Worm (Caenorhabditis elegans) whole organism, mixed stage, embryonic: ENCODE data around the gene nfyb-1.

Experiments used
- M03D4.4 ChIP-seq: sonication (generic microtip); optimal IDR thresholded peaks from 2 replicates; lab custom pipeline; 2017; ENCODE audit warnings: mild to moderate bottlenecking, missing genetic modification characterization, missing compliant biosample characterization
- blmp-1 ChIP-seq: fragments of 150-350 bp; optimal IDR thresholded peaks from 2 replicates; lab custom pipeline; 2014; ENCODE audit warnings: missing biosample characterization, missing genetic modification characterization
- ceh-39 ChIP-seq: fragments of 150-350 bp; optimal IDR thresholded peaks from 2 replicates; lab custom pipeline; 2014; ENCODE audit warnings: missing biosample characterization, missing genetic modification characterization
- ceh-43 ChIP-seq: fragments of 200-800 bp; sonication (Bioruptor generic); optimal IDR thresholded peaks from 2 replicates; lab custom pipeline; 2018; ENCODE audit warnings: mild to moderate bottlenecking, missing genetic modification characterization, moderate library complexity, missing compliant biosample characterization
- ceh-83 ChIP-seq: fragments of 200-800 bp; sonication (Bioruptor generic); optimal IDR thresholded peaks from 2 replicates; lab custom pipeline; 2018; ENCODE audit warnings: mild to moderate bottlenecking, missing genetic modification characterization, missing compliant biosample characterization
- ces-1 ChIP-seq: fragments of 150-350 bp; optimal IDR thresholded peaks from 2 replicates; lab custom pipeline; 2014; ENCODE audit warnings: missing biosample characterization, missing genetic modification reagents, missing genetic modification characterization
- cnd-1 ChIP-seq: fragments of 200-800 bp; sonication (Bioruptor generic); optimal IDR thresholded peaks from 2 replicates; lab custom pipeline; 2018; ENCODE audit warnings: mild to moderate bottlenecking, missing genetic modification characterization, missing compliant biosample characterization
- drap-1 ChIP-seq: fragments of 200-800 bp; sonication (Bioruptor generic); optimal IDR thresholded peaks from 3 replicates; lab custom pipeline; 2018; ENCODE audit warnings: mild to moderate bottlenecking, missing genetic modification characterization, missing compliant biosample characterization
- elt-1 ChIP-seq: sonication (generic microtip); optimal IDR thresholded peaks from 2 replicates; lab custom pipeline; 2017; ENCODE audit warnings: missing genetic modification characterization, mild to moderate bottlenecking, missing compliant biosample characterization, antibody characterized with exemption, moderate library complexity, borderline replicate concordance; ENCODE audit not compliant: insufficient read depth
- elt-3 ChIP-seq: fragments of 150-350 bp; optimal IDR thresholded peaks from 2 replicates; lab custom pipeline; 2014; ENCODE audit warnings: missing biosample characterization, missing genetic modification characterization
- flh-1 ChIP-seq: fragments of 200-800 bp; sonication (Bioruptor generic); optimal IDR thresholded peaks from 2 replicates; lab custom pipeline; 2018; ENCODE audit warnings: mild to moderate bottlenecking, missing genetic modification characterization, moderate library complexity, missing compliant biosample characterization
- ham-2 ChIP-seq: fragments of 200-800 bp; sonication (Bioruptor generic); optimal IDR thresholded peaks from 2 replicates; lab custom pipeline; 2018; ENCODE audit warnings: mild to moderate bottlenecking, missing genetic modification characterization, missing compliant biosample characterization
- hlh-1 ChIP-seq: fragments of 150-350 bp; optimal IDR thresholded peaks from 2 replicates; lab custom pipeline; 2014; ENCODE audit warnings: missing biosample characterization, missing genetic modification reagents, missing genetic modification characterization
- lin-13 ChIP-seq: fragments of 150-350 bp; optimal IDR thresholded peaks from 2 replicates; lab custom pipeline; 2014; ENCODE audit warnings: missing biosample characterization, missing genetic modification characterization
- lsy-2 ChIP-seq: fragments of 150-350 bp; optimal IDR thresholded peaks from 2 replicates; lab custom pipeline; 2014; ENCODE audit warnings: missing biosample characterization, missing genetic modification characterization
- mab-5 ChIP-seq: fragments of 150-350 bp; optimal IDR thresholded peaks from 2 replicates; lab custom pipeline; 2014; ENCODE audit warnings: missing biosample characterization, missing genetic modification characterization
- mep-1 ChIP-seq: fragments of 150-350 bp; optimal IDR thresholded peaks from 2 replicates; lab custom pipeline; 2017; ENCODE audit warnings: missing biosample characterization, missing genetic modification reagents, missing genetic modification characterization, inconsistent platforms
- mls-2 ChIP-seq: sonication (generic microtip); optimal IDR thresholded peaks from 2 replicates; lab custom pipeline; 2016; ENCODE audit warnings: mild to moderate bottlenecking, missing genetic modification characterization, moderate library complexity, missing compliant biosample characterization
- nhr-12 ChIP-seq: fragments of 150-350 bp; optimal IDR thresholded peaks from 2 replicates; lab custom pipeline; 2014; ENCODE audit warnings: missing biosample characterization, missing genetic modification characterization
- nhr-2 ChIP-seq: fragments of 150-350 bp; optimal IDR thresholded peaks from 2 replicates; lab custom pipeline; 2014; ENCODE audit warnings: missing biosample characterization, missing genetic modification characterization
- nhr-237 ChIP-seq: fragments of 150-350 bp; optimal IDR thresholded peaks from 2 replicates; lab custom pipeline; 2014; ENCODE audit warnings: missing biosample characterization, missing genetic modification characterization
- nhr-28 ChIP-seq: fragments of 150-350 bp; optimal IDR thresholded peaks from 2 replicates; lab custom pipeline; 2014; ENCODE audit warnings: missing biosample characterization, missing genetic modification characterization
- nhr-76 ChIP-seq: sonication (generic microtip); optimal IDR thresholded peaks from 2 replicates; lab custom pipeline; 2017; ENCODE audit warnings: missing biosample characterization, missing genetic modification characterization
- pha-4 ChIP-seq: fragments of 150-350 bp; optimal IDR thresholded peaks from 2 replicates; lab custom pipeline; 2018; ENCODE audit warnings: missing biosample characterization, missing genetic modification reagents, missing genetic modification characterization
- sem-2 ChIP-seq: fragments of 200-800 bp; sonication (Bioruptor generic); optimal IDR thresholded peaks from 2 replicates; lab custom pipeline; 2018; ENCODE audit warnings: mild to moderate bottlenecking, missing genetic modification characterization, missing compliant biosample characterization
- snpc-4 ChIP-seq: fragments of 150-350 bp; optimal IDR thresholded peaks from 2 replicates; lab custom pipeline; 2014; ENCODE audit warnings: missing biosample characterization, missing genetic modification characterization
- sptf-1 ChIP-seq: sonication (generic microtip); optimal IDR thresholded peaks from 2 replicates; lab custom pipeline; 2017; ENCODE audit warnings: mild to moderate bottlenecking, missing genetic modification characterization, moderate library complexity, missing compliant biosample characterization
- tbx-8 ChIP-seq: fragments of 200-800 bp; sonication (Bioruptor generic); optimal IDR thresholded peaks from 2 replicates; lab custom pipeline; 2018; ENCODE audit warnings: mild to moderate bottlenecking, missing genetic modification characterization, moderate library complexity, missing compliant biosample characterization
- unc-120 ChIP-seq: sonication (generic microtip); optimal IDR thresholded peaks from 2 replicates; lab custom pipeline; 2017; ENCODE audit warnings: missing genetic modification characterization, missing compliant biosample characterization; ENCODE audit not compliant: poor library complexity, severe bottlenecking
- unc-39 ChIP-seq: fragments of 150-350 bp; optimal IDR thresholded peaks from 2 replicates; lab custom pipeline; 2014; ENCODE audit warnings: missing biosample characterization, missing genetic modification characterization
- unc-62 ChIP-seq: fragments of 150-350 bp; optimal IDR thresholded peaks from 2 replicates; lab custom pipeline; 2014; ENCODE audit warnings: missing biosample characterization, missing genetic modification reagents, missing genetic modification characterization
- zip-8 ChIP-seq: fragments of 150-350 bp; optimal IDR thresholded peaks from 2 replicates; lab custom pipeline; 2014; ENCODE audit warnings: missing biosample characterization, missing genetic modification characterization
- ztf-11 ChIP-seq: fragments of 150-350 bp; optimal IDR thresholded peaks from 2 replicates; lab custom pipeline; 2014; ENCODE audit warnings: missing biosample characterization, missing genetic modification characterization

nfyb-1 gene

DNA sequence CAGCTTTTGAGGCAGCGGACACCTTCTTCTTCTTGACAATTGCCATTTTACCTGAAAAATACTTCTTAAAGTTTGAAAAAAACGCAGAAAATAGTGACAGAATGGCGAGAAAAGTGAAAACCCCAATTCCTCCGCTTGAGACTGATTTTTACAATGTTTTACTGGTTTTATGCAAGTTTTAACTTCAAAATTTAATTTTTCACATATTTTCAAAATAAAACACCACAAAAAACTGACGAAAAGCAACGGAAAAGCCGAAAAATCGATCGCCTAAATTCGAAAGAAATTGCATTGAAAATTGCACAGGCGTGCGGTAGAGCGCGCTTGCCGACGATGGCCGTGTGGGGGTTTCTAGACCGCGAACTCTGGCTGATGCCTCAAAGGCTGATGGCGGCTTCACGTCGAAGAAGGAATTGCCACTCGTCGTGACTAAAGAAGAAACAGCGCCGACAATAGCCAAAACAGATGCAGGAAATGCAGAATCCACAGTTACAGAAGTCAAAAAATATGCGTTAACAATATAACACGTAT lies 8.8 kb upstream of the nfyb-1 start, which contains the start of gene nsun-1:
Gene nsun-1, minus strand, starts transcription at position 51 of the 531 bp plus-strand sequence.
- TF ChIP-seq nhr-237 (tag; lab: Kevin White, UChicago) (no peak), lin-13 (no peak), mep-1 (peak; percentile 41), ces-1 (GFP tag; lab: Kevin White, UChicago) (peak; percentile 74), pha-4 (peak; percentile 9), blmp-1 (tag; lab: Kevin White, UChicago) (no peak), M03D4.4 (tag; lab: Kevin White, UChicago) (no peak), nhr-12 (tag; lab: Kevin White, UChicago) (no peak), nhr-28 (tag; lab: Kevin White, UChicago) (no peak), nhr-2 (tag; lab: Kevin White, UChicago) (no peak), sptf-1 (tag; lab: Kevin White, UChicago) (peak; percentile 67), unc-39 (tag; lab: Kevin White, UChicago) (no peak), tbx-8 (GFP tag; lab: Kevin White, UChicago) (no peak), flh-1 (GFP tag; lab: Kevin White, UChicago) (no peak), ceh-43 (no peak), unc-120 (tag; lab: Kevin White, UChicago) (peak; percentile 41), lsy-2 (tag; lab: Kevin White, UChicago) (peak; percentile 50), elt-1 (tag; lab: Kevin White, UChicago) (no peak), ztf-11 (tag; lab: Kevin White, UChicago) (peak; percentile 7), mab-5 (tag; lab: Kevin White, UChicago) (no peak), mls-2 (tag; lab: Kevin White, UChicago) (peak; percentile 43), zip-8 (tag; lab: Kevin White, UChicago) (no peak)

DNA sequence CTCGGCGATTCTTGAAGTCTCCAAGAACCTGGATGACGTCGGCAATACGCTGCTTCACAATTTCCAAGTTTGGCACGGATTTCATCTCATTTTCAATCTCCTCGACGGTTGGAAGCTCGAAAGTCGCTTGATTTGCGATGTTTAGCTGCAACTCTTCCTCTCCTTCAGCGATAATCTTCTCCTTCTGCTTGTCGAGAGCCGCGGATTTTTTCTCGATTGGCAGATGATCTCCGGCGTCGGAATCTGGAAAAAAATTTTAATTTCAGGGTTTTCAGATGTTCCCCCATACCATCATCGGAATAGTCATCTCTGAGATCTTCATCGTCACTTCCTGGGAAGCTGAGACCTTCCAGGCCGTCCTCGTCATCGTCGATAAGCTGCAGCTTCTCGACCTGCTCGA lies 8.1 kb upstream of the nfyb-1 start:
- no peak for TF ChIP-seq zip-8 (tag; lab: Kevin White, UChicago)
- TF ChIP-seq unc-62 (GFP tag; lab: Kevin White, UChicago): no peak
- no peak for TF ChIP-seq nhr-12 (tag; lab: Kevin White, UChicago)
- TF ChIP-seq mls-2 (tag; lab: Kevin White, UChicago): no peak
- no peak for TF ChIP-seq M03D4.4 (tag; lab: Kevin White, UChicago)
- TF ChIP-seq sem-2 (GFP tag; lab: Kevin White, UChicago): no peak
- no peak for TF ChIP-seq lin-13
- no peak for TF ChIP-seq nhr-76
- no peak for TF ChIP-seq ceh-39 (tag; lab: Kevin White, UChicago)
- no peak for TF ChIP-seq flh-1 (GFP tag; lab: Kevin White, UChicago)
- no peak for TF ChIP-seq mab-5 (tag; lab: Kevin White, UChicago)
- no peak for TF ChIP-seq nhr-28 (tag; lab: Kevin White, UChicago)
- no peak for TF ChIP-seq ceh-43
- TF ChIP-seq pha-4: no peak
- TF ChIP-seq snpc-4 (tag; lab: Kevin White, UChicago): no peak
- TF ChIP-seq ztf-11 (tag; lab: Kevin White, UChicago): no peak
- TF ChIP-seq elt-3: no peak
- no peak for TF ChIP-seq ham-2 (GFP tag; lab: Kevin White, UChicago)
- no peak for TF ChIP-seq mep-1
- TF ChIP-seq hlh-1 (tag; lab: Kevin White, UChicago): no peak
- TF ChIP-seq, all 35 proteins: peak for 0

DNA sequence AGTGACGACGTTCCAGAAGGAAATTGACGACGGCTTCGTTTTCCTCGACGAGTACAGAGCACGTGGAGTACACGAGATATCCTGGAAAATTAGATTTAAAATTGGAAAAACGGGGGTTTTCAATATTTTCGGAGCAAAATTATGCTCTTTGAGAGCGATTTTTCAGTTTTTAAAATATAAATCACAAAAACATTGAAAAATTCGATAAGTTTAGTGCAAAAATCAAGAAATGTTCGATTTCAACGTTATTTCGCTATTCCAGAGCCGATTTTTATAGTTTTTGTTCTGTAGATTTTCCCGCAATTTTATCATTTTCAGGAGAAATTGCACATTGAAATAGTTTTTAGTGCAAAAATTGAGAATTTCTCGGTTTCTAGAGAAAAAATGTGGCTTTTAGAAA lies 6.0 kb upstream of the nfyb-1 start, which contains the start of gene W07E6.5:
Gene W07E6.5, plus strand, starts transcription at position 301 of the 400 bp plus-strand sequence.
- TF ChIP-seq unc-39 (tag; lab: Kevin White, UChicago) (no peak), cnd-1 (tag; lab: Kevin White, UChicago) (no peak), nhr-12 (tag; lab: Kevin White, UChicago) (no peak), drap-1 (no peak), unc-62 (GFP tag; lab: Kevin White, UChicago) (no peak), nhr-28 (tag; lab: Kevin White, UChicago) (no peak), ceh-83 (GFP tag; lab: Kevin White, UChicago) (no peak), blmp-1 (tag; lab: Kevin White, UChicago) (no peak), pha-4 (no peak), mep-1 (no peak), snpc-4 (tag; lab: Kevin White, UChicago) (no peak), ceh-43 (no peak), sem-2 (GFP tag; lab: Kevin White, UChicago) (no peak)

ce11 chrII:470375-470774 lies 3.2 kb upstream of the nfyb-1 start, which contains the start of gene tomm-22:
tomm-22 (minus strand) TSS chrII:470475.
- TF ChIP-seq ceh-83 (GFP tag; lab: Kevin White, UChicago) (no peak), unc-62 (GFP tag; lab: Kevin White, UChicago) (no peak), nhr-2 (tag; lab: Kevin White, UChicago) (no peak), mab-5 (tag; lab: Kevin White, UChicago) (no peak), ceh-43 (no peak), nhr-12 (tag; lab: Kevin White, UChicago) (no peak), M03D4.4 (tag; lab: Kevin White, UChicago) (no peak)
